Worm (Caenorhabditis elegans) whole organism, L4 larva: ENCODE results near the gene lact-5.

Source experiments
- D1046.2 ChIP-seq: fragments of 200-800 bp; sonication (Bioruptor generic); IDR thresholded peaks from 2 replicates; pipeline ENCODE4 v1.3.6; 2022; ENCODE audit warnings: missing genetic modification characterization, missing compliant biosample characterization
- F10B5.3 ChIP-seq: sonication (generic microtip); optimal IDR thresholded peaks from 2 replicates; lab custom pipeline; 2016; ENCODE audit warnings: mild to moderate bottlenecking, missing genetic modification characterization, missing compliant biosample characterization
- F44E2.7 ChIP-seq: fragments of 200-800 bp; sonication (Bioruptor generic); IDR thresholded peaks from 2 replicates; pipeline ENCODE4 v2.1.2; 2022; ENCODE audit warnings: missing genetic modification characterization, missing compliant biosample characterization
- R02D3.7 ChIP-seq: fragments of 150-350 bp; sonication (generic microtip); optimal IDR thresholded peaks from 3 replicates; lab custom pipeline; 2014; ENCODE audit warnings: missing biosample characterization, missing genetic modification characterization
- T26A8.4 ChIP-seq: fragments of 200-800 bp; sonication (Bioruptor generic); IDR thresholded peaks from 2 replicates; pipeline ENCODE4 v1.3.6; 2022; ENCODE audit warnings: missing genetic modification characterization, missing compliant biosample characterization
- Y75B8A.6 ChIP-seq: fragments of 200-800 bp; sonication (Bioruptor generic); IDR thresholded peaks from 2 replicates; pipeline ENCODE4 v1.3.6; 2022; ENCODE audit warnings: missing genetic modification reagents, missing genetic modification characterization, missing compliant biosample characterization
- ceh-28 ChIP-seq: fragments of 150-350 bp; optimal IDR thresholded peaks from 2 replicates; lab custom pipeline; 2014; ENCODE audit warnings: missing biosample characterization, missing genetic modification reagents, missing genetic modification characterization
- ceh-32 ChIP-seq: sonication (generic microtip); optimal IDR thresholded peaks from 2 replicates; lab custom pipeline; 2016; ENCODE audit warnings: mild to moderate bottlenecking, missing genetic modification characterization, missing compliant biosample characterization; ENCODE audit not compliant: poor library complexity
- ceh-62 ChIP-seq: sonication (generic microtip); optimal IDR thresholded peaks from 2 replicates; lab custom pipeline; 2017; ENCODE audit warnings: missing biosample characterization, missing genetic modification characterization
- ces-1 ChIP-seq: fragments of 150-350 bp; sonication (generic microtip); optimal IDR thresholded peaks from 4 replicates; lab custom pipeline; 2014; ENCODE audit warnings: missing biosample characterization, missing genetic modification reagents, missing genetic modification characterization
- ctbp-1 ChIP-seq: fragments of 200-800 bp; sonication (Bioruptor generic); IDR thresholded peaks from 2 replicates; pipeline ENCODE4 v1.3.6; 2022; ENCODE audit warnings: missing genetic modification reagents, missing genetic modification characterization, missing compliant biosample characterization
- daf-16 ChIP-seq, 3 experiments: sonication (generic microtip); optimal IDR thresholded peaks; 2 replicates each; lab custom pipeline; 2016 to 2017; ENCODE audit warnings: missing genetic modification characterization in 3 of 3, missing genetic modification reagents in 3 of 3, mild to moderate bottlenecking in 2 of 3, missing compliant biosample characterization in 2 of 3, missing biosample characterization in 1 of 3, moderate library complexity in 1 of 3
- dmd-6 ChIP-seq: fragments of 200-800 bp; sonication (Bioruptor generic); IDR thresholded peaks from 2 replicates; pipeline ENCODE4 v1.3.6; 2022; ENCODE audit warnings: missing genetic modification reagents, missing genetic modification characterization, missing compliant biosample characterization
- dve-1 ChIP-seq: sonication (generic microtip); optimal IDR thresholded peaks from 2 replicates; lab custom pipeline; 2017; ENCODE audit warnings: antibody characterized with exemption, mild to moderate bottlenecking, missing genetic modification characterization, missing compliant biosample characterization; ENCODE audit not compliant: insufficient read depth
- egl-43 ChIP-seq: fragments of 200-800 bp; sonication (Bioruptor generic); IDR thresholded peaks from 2 replicates; pipeline ENCODE4 v1.3.6; 2022; ENCODE audit warnings: missing genetic modification reagents, missing genetic modification characterization, missing compliant biosample characterization
- fkh-10 ChIP-seq: fragments of 150-350 bp; optimal IDR thresholded peaks from 2 replicates; lab custom pipeline; 2014; ENCODE audit warnings: missing biosample characterization, missing genetic modification reagents, missing genetic modification characterization
- fos-1 ChIP-seq: fragments of 150-350 bp; optimal IDR thresholded peaks from 2 replicates; lab custom pipeline; 2014; ENCODE audit warnings: missing biosample characterization, missing genetic modification characterization
- hlh-11 ChIP-seq: fragments of 200-800 bp; sonication (Bioruptor generic); optimal IDR thresholded peaks from 2 replicates; lab custom pipeline; 2018; ENCODE audit warnings: mild to moderate bottlenecking, missing genetic modification characterization, missing compliant biosample characterization
- hlh-30 ChIP-seq: sonication (generic microtip); optimal IDR thresholded peaks from 2 replicates; lab custom pipeline; 2017; ENCODE audit warnings: antibody characterized with exemption, mild to moderate bottlenecking, missing genetic modification characterization, missing compliant biosample characterization; ENCODE audit not compliant: insufficient read depth
- hmg-1.1 ChIP-seq: fragments of 200-800 bp; sonication (Bioruptor generic); IDR thresholded peaks from 2 replicates; pipeline ENCODE4 v1.3.6; 2022; ENCODE audit warnings: missing genetic modification reagents, missing genetic modification characterization, missing compliant biosample characterization
- lim-7 ChIP-seq: fragments of 200-800 bp; sonication (Bioruptor generic); IDR thresholded peaks from 2 replicates; pipeline ENCODE4 v1.3.6; 2022; ENCODE audit warnings: missing genetic modification characterization, missing compliant biosample characterization
- lin-1 ChIP-seq: fragments of 200-800 bp; sonication (Bioruptor generic); IDR thresholded peaks from 2 replicates; pipeline ENCODE4 v1.3.6; 2022; ENCODE audit warnings: missing genetic modification reagents, missing genetic modification characterization, missing compliant biosample characterization
- lin-38 ChIP-seq: fragments of 200-800 bp; sonication (Bioruptor generic); IDR thresholded peaks from 2 replicates; pipeline ENCODE4 v1.3.6; 2022; ENCODE audit warnings: missing genetic modification reagents, missing genetic modification characterization, missing compliant biosample characterization
- lir-3 ChIP-seq: sonication (generic microtip); optimal IDR thresholded peaks from 2 replicates; lab custom pipeline; 2016; ENCODE audit warnings: mild to moderate bottlenecking, missing genetic modification characterization, missing compliant biosample characterization
- lsy-2 ChIP-seq, 2 experiments: fragments of 150-350 bp in 1 of 2; sonication (generic microtip) in 1 of 2; optimal IDR thresholded peaks; 2 replicates each; lab custom pipeline; 2014 to 2017; ENCODE audit warnings: missing biosample characterization in 2 of 2, missing genetic modification characterization in 2 of 2
- madf-5 ChIP-seq, 2 experiments: fragments of 200-800 bp; sonication (Bioruptor generic); IDR thresholded peaks; 2 replicates each; pipeline ENCODE4 v1.3.6; 2022; ENCODE audit warnings: missing compliant biosample characterization in 2 of 2, missing genetic modification characterization in 2 of 2
- mdl-1 ChIP-seq, 2 experiments: fragments of 150-350 bp in 1 of 2; sonication (generic microtip) in 1 of 2; optimal IDR thresholded peaks; 2 replicates each; lab custom pipeline; 2014 to 2017; ENCODE audit warnings: missing biosample characterization in 2 of 2, missing genetic modification characterization in 2 of 2
- mdt-29 ChIP-seq: fragments of 200-800 bp; sonication (Bioruptor generic); IDR thresholded peaks from 2 replicates; pipeline ENCODE4 v1.3.6; 2022; ENCODE audit warnings: missing genetic modification reagents, missing genetic modification characterization, missing compliant biosample characterization
- mes-2 ChIP-seq: sonication (generic microtip); optimal IDR thresholded peaks from 2 replicates; lab custom pipeline; 2016; ENCODE audit warnings: missing genotype, mild to moderate bottlenecking, missing genetic modification characterization, missing compliant biosample characterization; ENCODE audit not compliant: poor library complexity, severe bottlenecking
- mxl-3 ChIP-seq: fragments of 200-800 bp; sonication (Bioruptor generic); optimal IDR thresholded peaks from 2 replicates; lab custom pipeline; 2018; ENCODE audit warnings: mild to moderate bottlenecking, missing genetic modification characterization, missing compliant biosample characterization
- nhr-10 ChIP-seq: fragments of 150-350 bp; optimal IDR thresholded peaks from 2 replicates; lab custom pipeline; 2014; ENCODE audit warnings: missing biosample characterization, missing genetic modification characterization
- nhr-237 ChIP-seq: sonication (generic microtip); optimal IDR thresholded peaks from 2 replicates; lab custom pipeline; 2017; ENCODE audit warnings: missing biosample characterization, missing genetic modification characterization
- nhr-28 ChIP-seq: fragments of 150-350 bp; optimal IDR thresholded peaks from 2 replicates; lab custom pipeline; 2014; ENCODE audit warnings: missing biosample characterization, missing genetic modification characterization
- nhr-41 ChIP-seq: fragments of 200-800 bp; sonication (Bioruptor generic); IDR thresholded peaks from 2 replicates; pipeline ENCODE4 v1.3.6; 2022; ENCODE audit warnings: missing genetic modification reagents, missing genetic modification characterization, missing compliant biosample characterization
- nhr-42 ChIP-seq: fragments of 200-800 bp; sonication (Bioruptor generic); IDR thresholded peaks from 2 replicates; pipeline ENCODE4 v1.3.6; 2022; ENCODE audit warnings: missing genetic modification characterization, missing compliant biosample characterization
- nhr-77 ChIP-seq: fragments of 150-350 bp; optimal IDR thresholded peaks from 2 replicates; lab custom pipeline; 2014; ENCODE audit warnings: missing biosample characterization, missing genetic modification characterization
- pha-4 ChIP-seq, 2 experiments: fragments of 150-350 bp in 1 of 2; fragments of 200-800 bp in 1 of 2; sonication (Bioruptor generic) in 1 of 2; IDR thresholded peaks in 1 of 2; optimal IDR thresholded peaks in 1 of 2; 2 replicates each; pipeline versions ENCODE4 v1.3.6 to Lab custom; 2014 to 2022; ENCODE audit warnings: missing genetic modification characterization in 2 of 2, missing genetic modification reagents in 2 of 2, missing biosample characterization in 1 of 2, missing compliant biosample characterization in 1 of 2
- pqm-1 ChIP-seq: sonication (generic microtip); optimal IDR thresholded peaks from 2 replicates; lab custom pipeline; 2017; ENCODE audit warnings: missing biosample characterization, missing genetic modification characterization
- saeg-2 ChIP-seq: fragments of 200-800 bp; sonication (Bioruptor generic); IDR thresholded peaks from 2 replicates; pipeline ENCODE4 v1.3.6; 2022; ENCODE audit warnings: missing genetic modification reagents, missing genetic modification characterization, missing compliant biosample characterization
- spr-3 ChIP-seq: fragments of 200-800 bp; sonication (Bioruptor generic); optimal IDR thresholded peaks from 2 replicates; lab custom pipeline; 2018; ENCODE audit warnings: mild to moderate bottlenecking, missing genetic modification characterization, missing compliant biosample characterization
- tag-97 ChIP-seq: fragments of 200-800 bp; sonication (Bioruptor generic); IDR thresholded peaks from 2 replicates; pipeline ENCODE4 v1.3.6; 2022; ENCODE audit warnings: missing genetic modification characterization, missing compliant biosample characterization
- unc-62 ChIP-seq, 3 experiments: fragments of 150-350 bp in 1 of 3; sonication (generic microtip); optimal IDR thresholded peaks in 2 of 3; peaks in 1 of 3; 1 replicate in 1 of 3; 2 replicates in 2 of 3; lab custom pipeline; 2014 to 2017; ENCODE audit warnings: missing biosample characterization in 3 of 3, missing genetic modification characterization in 3 of 3, missing genetic modification reagents in 3 of 3, missing genotype in 1 of 3
- zfp-2 ChIP-seq: sonication (generic microtip); optimal IDR thresholded peaks from 2 replicates; lab custom pipeline; 2016; ENCODE audit warnings: mild to moderate bottlenecking, missing genetic modification characterization, missing compliant biosample characterization
- zfp-3 ChIP-seq: fragments of 200-800 bp; sonication (Bioruptor generic); conservative IDR thresholded peaks from 2 replicates; pipeline ENCODE4 v1.3.6; 2022; ENCODE audit warnings: missing genetic modification reagents, missing genetic modification characterization, missing compliant biosample characterization
- zip-2 ChIP-seq: fragments of 150-350 bp; optimal IDR thresholded peaks from 2 replicates; lab custom pipeline; 2014; ENCODE audit warnings: missing biosample characterization, missing genetic modification characterization
- ztf-11 ChIP-seq: fragments of 150-350 bp; optimal IDR thresholded peaks from 2 replicates; lab custom pipeline; 2014; ENCODE audit warnings: missing biosample characterization, missing genetic modification characterization
- ztf-7 ChIP-seq: fragments of 150-350 bp; optimal IDR thresholded peaks from 2 replicates; lab custom pipeline; 2014; ENCODE audit warnings: missing biosample characterization, missing genetic modification characterization

lact-5 gene

DNA sequence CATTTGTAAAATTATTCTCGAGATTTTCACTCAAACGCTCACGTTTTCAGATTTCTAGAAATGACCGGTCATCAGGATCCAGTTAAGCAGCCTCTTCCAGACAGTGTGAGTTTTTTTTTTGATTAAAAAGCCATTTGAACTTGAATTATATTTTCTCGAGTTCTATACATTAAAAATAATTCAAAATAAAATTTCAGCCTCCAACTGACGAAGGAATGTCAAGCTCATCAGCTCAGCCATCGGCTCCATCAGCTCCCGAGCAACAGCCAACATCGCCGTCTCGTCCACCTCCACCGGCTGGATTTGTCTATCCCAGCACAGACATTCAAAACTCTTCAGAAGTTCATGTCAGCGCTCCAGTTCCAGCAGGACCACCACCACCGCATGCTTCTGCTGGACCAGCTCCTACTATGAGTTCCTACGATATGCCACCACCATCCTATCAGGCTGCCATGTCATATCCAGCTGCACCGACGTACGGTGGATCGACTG, 36.4 kb upstream of the lact-5 start, which contains the start of gene F11G11.5 (continued):
- 0 out of 2 replicates have a peak, but pooled peaks have one; percentile 48 for TF ChIP-seq D1046.2 (GFP tag; lab: Robert Waterston, UW)
- TF ChIP-seq zfp-3, result no peak
- no peak for TF ChIP-seq nhr-42
- TF ChIP-seq spr-3 (GFP tag; lab: Kevin White, UChicago), result no peak
- no peak for TF ChIP-seq Y75B8A.6
- no peak for TF ChIP-seq ceh-62 (tag; lab: Kevin White, UChicago)
- peak; percentile 67; the same call in 1 of the 2 replicates for TF ChIP-seq egl-43
- TF ChIP-seq T26A8.4, result peak; percentile 70
- TF ChIP-seq nhr-237 (tag; lab: Kevin White, UChicago), result no peak
- TF ChIP-seq lin-38 (GFP tag; lab: Robert Waterston, UW), result peak; percentile 35; the same call in 1 of the 2 replicates
- no peak for TF ChIP-seq R02D3.7 (tag; lab: Kevin White, UChicago)
- TF ChIP-seq tag-97, result no peak
- no peak for TF ChIP-seq nhr-28
- no peak for TF ChIP-seq lir-3 (tag; lab: Kevin White, UChicago)
- TF ChIP-seq ctbp-1 (GFP tag; lab: Robert Waterston, UW), result no peak
- TF ChIP-seq, all 104 proteins: peak for 10

ce11 chrII:4857086-4857485, 35.5 kb upstream of the lact-5 start:
- peak; percentile 61 for TF ChIP-seq mxl-3
- no peak for TF ChIP-seq F44E2.7 (GFP tag; lab: Robert Waterston, UW)
- TF ChIP-seq mes-2 (tag; lab: Kevin White, UChicago), result peak; percentile 48
- no peak for TF ChIP-seq zfp-2
- TF ChIP-seq F10B5.3, result no peak
- TF ChIP-seq lim-7 (GFP tag; lab: Robert Waterston, UW), result no peak
- TF ChIP-seq fkh-10 (GFP tag; lab: Kevin White, UChicago), result no peak
- no peak for TF ChIP-seq hmg-1.1 (GFP tag; lab: Robert Waterston, UW)
- TF ChIP-seq lin-1, result no peak
- peak; percentile 48 for TF ChIP-seq dve-1 (tag; lab: Kevin White, UChicago)
- peak; percentile 5 for TF ChIP-seq ceh-28
- TF ChIP-seq hlh-11, result peak; percentile 67
- peak in 1 of 2 experiments; percentile 20 for TF ChIP-seq unc-62 (GFP tag; optimal IDR thresholded peaks at IDR 0.05 in 1 of 2; lab: Kevin White, UChicago)
- TF ChIP-seq unc-62 (tag; optimal IDR thresholded peaks at IDR 0.05; lab: Kevin White, UChicago), result no peak
- no peak for TF ChIP-seq Y75B8A.6
- no peak for TF ChIP-seq zip-2
- TF ChIP-seq dmd-6 (GFP tag; lab: Robert Waterston, UW), result peak; percentile 52; the same call in 1 of the 2 replicates
- no peak for TF ChIP-seq daf-16 (GFP tag; optimal IDR thresholded peaks at IDR 0.05; lab: Kevin White, UChicago)
- peak; percentile 81 for TF ChIP-seq daf-16 (tag; optimal IDR thresholded peaks at IDR 0.05; lab: Kevin White, UChicago)
- TF ChIP-seq ces-1, result no peak
- TF ChIP-seq pha-4 (GFP tag; IDR thresholded peaks at IDR 0.05; lab: Robert Waterston, UW), result no peak
- peak; percentile 47 for TF ChIP-seq pha-4 (tag; optimal IDR thresholded peaks at IDR 0.05; lab: Kevin White, UChicago)
- no peak for TF ChIP-seq ztf-7 (tag; lab: Kevin White, UChicago)
- TF ChIP-seq nhr-10 (tag; lab: Kevin White, UChicago), result no peak
- no peak for TF ChIP-seq nhr-41 (GFP tag; lab: Robert Waterston, UW)
- no peak for TF ChIP-seq madf-5 (GFP tag; IDR thresholded peaks at IDR 0.05; lab: Robert Waterston, UW)
- TF ChIP-seq hlh-30 (tag; lab: Kevin White, UChicago), result peak; percentile 36
- peak; percentile 83 for TF ChIP-seq pqm-1 (tag; lab: Kevin White, UChicago)
- peak; percentile 23 for TF ChIP-seq nhr-77 (tag; lab: Kevin White, UChicago)
- TF ChIP-seq ceh-32 (tag; lab: Kevin White, UChicago), result no peak
- no peak for TF ChIP-seq T26A8.4
- no peak for TF ChIP-seq nhr-237 (tag; lab: Kevin White, UChicago)
- TF ChIP-seq fos-1 (tag; lab: Kevin White, UChicago), result no peak
- TF ChIP-seq ztf-11 (tag; lab: Kevin White, UChicago), result no peak
- TF ChIP-seq mdt-29 (GFP tag; lab: Robert Waterston, UW), result no peak
- TF ChIP-seq lsy-2 (tag; optimal IDR thresholded peaks at IDR 0.05; lab: Kevin White, UChicago), result peak in 1 of 2 experiments; percentile 27
- no peak for TF ChIP-seq saeg-2 (GFP tag; lab: Robert Waterston, UW)
- peak in 1 of 2 experiments; percentile 1 for TF ChIP-seq mdl-1 (tag; optimal IDR thresholded peaks at IDR 0.05; lab: Kevin White, UChicago)
- peak; percentile 78 for TF ChIP-seq nhr-28
- no peak for TF ChIP-seq R02D3.7 (tag; lab: Kevin White, UChicago)
